Worm (Caenorhabditis elegans) whole organism, L4/young adult: ENCODE data around the gene C14A11.9.

Source experiments
- W03F9.2 ChIP-seq: fragments of 150-350 bp; optimal IDR thresholded peaks from 2 replicates; lab custom pipeline; 2014; ENCODE audit warnings: missing biosample characterization, missing genetic modification characterization
- dao-5 ChIP-seq: sonication (generic microtip); optimal IDR thresholded peaks from 2 replicates; lab custom pipeline; 2016; ENCODE audit warnings: missing genotype, missing genetic modification characterization, moderate library complexity, missing compliant biosample characterization
- him-1 ChIP-seq: sonication (generic microtip); optimal IDR thresholded peaks from 2 replicates; lab custom pipeline; 2016; ENCODE audit warnings: missing genotype, missing genetic modification reagents, missing genetic modification characterization, missing compliant biosample characterization

- TF ChIP-seq him-1, result no peak
- no peak for TF ChIP-seq dao-5
- TF ChIP-seq W03F9.2 (tag; lab: Kevin White, UChicago), result no peak
Measured at ce11 chrX:2769685-2770084, 39.8 kb downstream of the C14A11.9 start, which contains the start of gene F55F1.2.
